Worm (Caenorhabditis elegans): ENCODE results near the gene srh-123.

DNA sequence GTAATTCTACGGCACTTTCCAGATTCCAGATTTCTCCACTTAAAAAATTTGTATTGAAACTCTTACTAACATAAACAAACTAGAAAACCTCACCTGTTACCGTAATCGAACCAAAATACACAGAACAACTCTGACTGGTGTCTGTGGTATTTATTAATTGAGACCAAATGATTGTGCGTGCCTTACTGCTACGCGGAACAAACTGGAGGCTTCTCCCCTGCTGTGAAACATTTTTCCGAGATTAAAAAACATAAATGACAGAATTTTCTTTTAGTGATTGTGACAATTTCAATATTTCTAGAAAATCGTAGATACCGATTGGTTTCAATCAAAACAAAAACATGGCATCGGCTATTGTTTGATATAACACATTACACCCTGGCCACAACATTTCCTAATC, 24.0 kb upstream of the srh-123 start:
- TF ChIP-seq tab-1 (GFP tag; IDR thresholded peaks at IDR 0.05), result no peak
- TF ChIP-seq ztf-23 (GFP tag; IDR thresholded peaks at IDR 0.05), result no peak

Measured in whole organism, midembryonic.